Worm (Caenorhabditis elegans) whole organism, late embryonic: Measurements from ENCODE around the gene dpf-1.

Source experiments
- K09A11.1 ChIP-seq: sonication (generic microtip); optimal IDR thresholded peaks from 2 replicates; lab custom pipeline; 2017; ENCODE audit warnings: antibody characterized with exemption, mild to moderate bottlenecking, missing genetic modification characterization, missing compliant biosample characterization; ENCODE audit not compliant: insufficient read depth
- ceh-22 ChIP-seq: sonication (generic microtip); optimal IDR thresholded peaks from 2 replicates; lab custom pipeline; 2017; ENCODE audit warnings: missing biosample characterization, missing genetic modification characterization
- ceh-9 ChIP-seq: sonication (generic microtip); optimal IDR thresholded peaks from 2 replicates; lab custom pipeline; 2016; ENCODE audit warnings: mild to moderate bottlenecking, missing genetic modification characterization, inconsistent platforms, missing compliant biosample characterization
- elt-2 ChIP-seq: sonication (generic microtip); optimal IDR thresholded peaks from 2 replicates; lab custom pipeline; 2016; ENCODE audit warnings: missing genetic modification reagents, missing genetic modification characterization, missing compliant biosample characterization
- ets-4 ChIP-seq: sonication (generic microtip); optimal IDR thresholded peaks from 2 replicates; lab custom pipeline; 2016; ENCODE audit warnings: missing genetic modification characterization, missing compliant biosample characterization
- hlh-15 ChIP-seq: sonication (generic microtip); optimal IDR thresholded peaks from 2 replicates; lab custom pipeline; 2016; ENCODE audit warnings: missing genetic modification characterization, missing compliant biosample characterization
- nhr-11 ChIP-seq: fragments of 150-350 bp; optimal IDR thresholded peaks from 2 replicates; lab custom pipeline; 2014; ENCODE audit warnings: missing biosample characterization, missing genetic modification characterization
- nhr-232 ChIP-seq: sonication (generic microtip); optimal IDR thresholded peaks from 2 replicates; lab custom pipeline; 2016; ENCODE audit warnings: missing genetic modification characterization, missing compliant biosample characterization
- pax-1 ChIP-seq: fragments of 150-350 bp; optimal IDR thresholded peaks from 2 replicates; lab custom pipeline; 2014; ENCODE audit warnings: missing biosample characterization, missing genetic modification characterization
- rnt-1 ChIP-seq: sonication (generic microtip); optimal IDR thresholded peaks from 2 replicates; lab custom pipeline; 2016; ENCODE audit warnings: missing genetic modification characterization, missing compliant biosample characterization
- tbx-2 ChIP-seq: sonication (generic microtip); optimal IDR thresholded peaks from 2 replicates; lab custom pipeline; 2016; ENCODE audit warnings: missing genetic modification characterization, missing compliant biosample characterization
- ttx-3 ChIP-seq: sonication (generic microtip); optimal IDR thresholded peaks from 2 replicates; lab custom pipeline; 2016; ENCODE audit warnings: missing genetic modification reagents, missing genetic modification characterization, missing compliant biosample characterization
- ztf-16 ChIP-seq: sonication (generic microtip); optimal IDR thresholded peaks from 2 replicates; lab custom pipeline; 2017; ENCODE audit warnings: missing genetic modification characterization, missing compliant biosample characterization

ce11 chrV:15519845-15520244 lies 48.7 kb downstream of the dpf-1 start:
- TF ChIP-seq ceh-9 (tag; lab: Kevin White, UChicago) (no peak), nhr-11 (tag; lab: Kevin White, UChicago) (no peak), K09A11.1 (tag; lab: Kevin White, UChicago) (no peak), ztf-16 (tag; lab: Kevin White, UChicago) (no peak), ets-4 (tag; lab: Kevin White, UChicago) (no peak), tbx-2 (tag; lab: Kevin White, UChicago) (no peak), nhr-232 (no peak), ceh-22 (no peak), rnt-1 (tag; lab: Kevin White, UChicago) (no peak), ttx-3 (tag; lab: Kevin White, UChicago) (no peak), pax-1 (no peak), hlh-15 (tag; lab: Kevin White, UChicago) (no peak), elt-2 (tag; lab: Kevin White, UChicago) (no peak)
